Fruit fly (Drosophila melanogaster) whole organism, embryonic: ENCODE data around the gene CG42342.

Source experiments
- ATbp ChIP-seq: fragments of 200-800 bp; sonication (Bioruptor generic); optimal IDR thresholded peaks from 2 replicates; lab custom pipeline; 2017; ENCODE audit warnings: missing biosample characterization, mild to moderate bottlenecking, missing genetic modification characterization, missing genetic modification reagents
- Antp ChIP-seq: fragments of 200-800 bp; sonication (Bioruptor generic); optimal IDR thresholded peaks from 3 replicates; lab custom pipeline; 2016; ENCODE audit warnings: missing biosample characterization, missing genetic modification characterization
- Asciz ChIP-seq: fragments of 200-800 bp; sonication (Bioruptor generic); optimal IDR thresholded peaks from 2 replicates; lab custom pipeline; 2017; ENCODE audit warnings: missing biosample characterization, mild to moderate bottlenecking, missing genetic modification characterization, missing genetic modification reagents
- Atf6 ChIP-seq: fragments of 200-800 bp; sonication (Bioruptor generic); IDR thresholded peaks from 2 replicates; pipeline ENCODE4 v1.3.6; 2022; ENCODE audit warnings: missing biosample characterization, missing genetic modification characterization
- BEAF-32 ChIP-seq: fragments of 200-800 bp; sonication (Bioruptor generic); optimal IDR thresholded peaks from 3 replicates; lab custom pipeline; 2017; ENCODE audit warnings: missing biosample characterization, missing genetic modification characterization, mild to moderate bottlenecking, moderate library complexity, missing genetic modification reagents
- CG10274 ChIP-seq: fragments of 200-800 bp; sonication (Bioruptor generic); optimal IDR thresholded peaks from 3 replicates; lab custom pipeline; 2017; ENCODE audit warnings: missing biosample characterization, mild to moderate bottlenecking, missing genetic modification characterization
- CG10321 ChIP-seq: fragments of 200-800 bp; sonication (Bioruptor generic); IDR thresholded peaks from 2 replicates; pipeline ENCODE4 v1.3.6; 2022; ENCODE audit warnings: missing biosample characterization, missing genetic modification characterization
- CG11504 ChIP-seq: fragments of 200-800 bp; sonication (Bioruptor generic); optimal IDR thresholded peaks from 3 replicates; lab custom pipeline; 2019; ENCODE audit warnings: missing biosample characterization, mild to moderate bottlenecking, missing genetic modification characterization, moderate library complexity
- CG12391 ChIP-seq: fragments of 200-800 bp; sonication (Bioruptor generic); optimal IDR thresholded peaks from 3 replicates; lab custom pipeline; 2018; ENCODE audit warnings: missing biosample characterization, mild to moderate bottlenecking, missing genetic modification characterization, moderate library complexity
- CG17361 ChIP-seq: fragments of 200-800 bp; sonication (Bioruptor generic); IDR thresholded peaks from 3 replicates; pipeline ENCODE4 v1.3.6; 2022; ENCODE audit warnings: missing biosample characterization, missing genetic modification characterization
- CG17912 ChIP-seq: fragments of 200-800 bp; sonication (Bioruptor generic); optimal IDR thresholded peaks from 2 replicates; lab custom pipeline; 2018; ENCODE audit warnings: missing biosample characterization, mild to moderate bottlenecking, missing genetic modification characterization
- CG18262 ChIP-seq: fragments of 200-800 bp; optimal IDR thresholded peaks from 3 replicates; lab custom pipeline; 2019; ENCODE audit warnings: missing biosample characterization, mild to moderate bottlenecking, missing genetic modification characterization, moderate library complexity
- CG4328 ChIP-seq: fragments of 200-800 bp; sonication (Bioruptor generic); optimal IDR thresholded peaks from 3 replicates; lab custom pipeline; 2017; ENCODE audit warnings: missing biosample characterization, missing genetic modification reagents, missing genetic modification characterization
- CG4404 ChIP-seq: fragments of 200-800 bp; sonication (Bioruptor generic); IDR thresholded peaks from 2 replicates; pipeline ENCODE4 v1.3.6; 2022; ENCODE audit warnings: missing biosample characterization, missing genetic modification characterization
- CG6689 ChIP-seq: fragments of 200-800 bp; sonication (Bioruptor generic); IDR thresholded peaks from 2 replicates; pipeline ENCODE4 v1.3.6; 2022; ENCODE audit warnings: missing biosample characterization, missing genetic modification characterization
- CG7839 ChIP-seq: fragments of 200-800 bp; sonication (Bioruptor generic); optimal IDR thresholded peaks from 3 replicates; lab custom pipeline; 2018; ENCODE audit warnings: missing biosample characterization, mild to moderate bottlenecking, missing genetic modification characterization, moderate library complexity
- CG8765 ChIP-seq: fragments of 200-800 bp; sonication (Bioruptor generic); IDR thresholded peaks from 2 replicates; pipeline ENCODE4 v1.3.6; 2022; ENCODE audit warnings: missing biosample characterization, missing genetic modification characterization
- Camta ChIP-seq: fragments of 200-800 bp; sonication (Bioruptor generic); optimal IDR thresholded peaks from 2 replicates; lab custom pipeline; 2016; ENCODE audit warnings: missing biosample characterization, missing genetic modification characterization
- CoRest ChIP-seq: fragments of 200-800 bp; sonication (Bioruptor generic); optimal IDR thresholded peaks from 3 replicates; lab custom pipeline; 2018; ENCODE audit warnings: missing biosample characterization, mild to moderate bottlenecking, missing genetic modification characterization, moderate library complexity
- Dip2 ChIP-seq: fragments of 200-800 bp; sonication (Bioruptor generic); IDR thresholded peaks from 2 replicates; pipeline ENCODE4 v1.3.6; 2022; ENCODE audit warnings: missing biosample characterization, missing genetic modification characterization
- Dp ChIP-seq: fragments of 200-800 bp; sonication (Bioruptor generic); optimal IDR thresholded peaks from 2 replicates; lab custom pipeline; 2018; ENCODE audit warnings: missing biosample characterization, mild to moderate bottlenecking, missing genetic modification characterization, moderate library complexity
- Gsc ChIP-seq: fragments of 200-800 bp; sonication (Bioruptor generic); IDR thresholded peaks from 2 replicates; pipeline ENCODE4 v1.3.6; 2022; ENCODE audit warnings: missing biosample characterization, missing genetic modification characterization
- H15 ChIP-seq: fragments of 200-800 bp; sonication (Bioruptor generic); IDR thresholded peaks from 3 replicates; pipeline ENCODE4 v1.3.6; 2022; ENCODE audit warnings: missing biosample characterization, missing genetic modification characterization
- HmgD ChIP-seq: fragments of 200-800 bp; sonication (Bioruptor generic); optimal IDR thresholded peaks from 3 replicates; lab custom pipeline; 2016; ENCODE audit warnings: missing biosample characterization, missing genetic modification characterization
- Lhr ChIP-seq: fragments of 200-800 bp; sonication (Bioruptor generic); optimal IDR thresholded peaks from 3 replicates; lab custom pipeline; 2017; ENCODE audit warnings: mild to moderate bottlenecking, missing biosample characterization, missing genetic modification reagents, missing genetic modification characterization
- Myb ChIP-seq: fragments of 200-800 bp; sonication (Bioruptor generic); optimal IDR thresholded peaks from 2 replicates; lab custom pipeline; 2016; ENCODE audit warnings: missing biosample characterization, missing genetic modification characterization
- Pdp1 ChIP-seq, 2 experiments: fragments of 200-800 bp; sonication (Bioruptor generic); optimal IDR thresholded peaks; 3 replicates each; lab custom pipeline; 2016; ENCODE audit warnings: missing biosample characterization in 2 of 2, missing genetic modification characterization in 2 of 2, mild to moderate bottlenecking in 1 of 2, moderate library complexity in 1 of 2
- az2 ChIP-seq: fragments of 200-800 bp; sonication (Bioruptor generic); optimal IDR thresholded peaks from 3 replicates; lab custom pipeline; 2016; ENCODE audit warnings: missing biosample characterization, missing genetic modification characterization
- chn ChIP-seq: fragments of 200-800 bp; sonication (Bioruptor generic); optimal IDR thresholded peaks from 2 replicates; lab custom pipeline; 2016; ENCODE audit warnings: missing biosample characterization, missing genetic modification characterization
- corto ChIP-seq: fragments of 200-800 bp; sonication (Bioruptor generic); optimal IDR thresholded peaks from 2 replicates; lab custom pipeline; 2016; ENCODE audit warnings: missing biosample characterization, mild to moderate bottlenecking, missing genetic modification characterization, moderate library complexity
- dan ChIP-seq: fragments of 200-800 bp; sonication (Bioruptor generic); IDR thresholded peaks from 2 replicates; pipeline ENCODE4 v1.3.6; 2022; ENCODE audit warnings: missing biosample characterization, missing genetic modification characterization
- dm ChIP-seq: fragments of 200-800 bp; sonication (Bioruptor generic); optimal IDR thresholded peaks from 3 replicates; lab custom pipeline; 2016; ENCODE audit warnings: missing biosample characterization, missing genetic modification characterization
- ftz-f1 ChIP-seq: fragments of 200-800 bp; sonication (Bioruptor generic); optimal IDR thresholded peaks from 2 replicates; lab custom pipeline; 2016; ENCODE audit warnings: missing biosample characterization, missing genetic modification characterization
- fu2 ChIP-seq: fragments of 200-800 bp; sonication (Bioruptor generic); optimal IDR thresholded peaks from 2 replicates; lab custom pipeline; 2016; ENCODE audit warnings: missing biosample characterization, missing genetic modification characterization
- gsb ChIP-seq: fragments of 200-800 bp; sonication (Bioruptor generic); IDR thresholded peaks from 2 replicates; pipeline ENCODE4 v1.3.6; 2022; ENCODE audit warnings: missing biosample characterization, missing genetic modification characterization
- hb ChIP-seq: fragments of 200-800 bp; sonication (Bioruptor generic); IDR thresholded peaks from 3 replicates; pipeline ENCODE4 v1.3.6; 2022; ENCODE audit warnings: missing biosample characterization, missing genetic modification characterization; ENCODE audit not compliant: partially characterized antibody
- kah ChIP-seq: fragments of 200-800 bp; sonication (Bioruptor generic); optimal IDR thresholded peaks from 2 replicates; lab custom pipeline; 2018; ENCODE audit warnings: missing biosample characterization, mild to moderate bottlenecking, missing genetic modification characterization
- lbe ChIP-seq: fragments of 200-800 bp; sonication (Bioruptor generic); optimal IDR thresholded peaks from 2 replicates; lab custom pipeline; 2016; ENCODE audit warnings: missing biosample characterization, mild to moderate bottlenecking, missing genetic modification characterization
- mirr ChIP-seq: fragments of 200-800 bp; sonication (Bioruptor generic); optimal IDR thresholded peaks from 3 replicates; lab custom pipeline; 2018; ENCODE audit warnings: missing biosample characterization, mild to moderate bottlenecking, missing genetic modification characterization
- pum ChIP-seq: fragments of 200-800 bp; sonication (Bioruptor generic); optimal IDR thresholded peaks from 2 replicates; lab custom pipeline; 2016; ENCODE audit warnings: missing biosample characterization, missing genetic modification characterization
- repo ChIP-seq: fragments of 200-800 bp; sonication (Bioruptor generic); optimal IDR thresholded peaks from 2 replicates; lab custom pipeline; 2016; ENCODE audit warnings: missing biosample characterization, missing genetic modification characterization
- row ChIP-seq: fragments of 200-800 bp; sonication (Bioruptor generic); IDR thresholded peaks from 3 replicates; pipeline ENCODE4 v1.3.6; 2022; ENCODE audit warnings: missing biosample characterization, missing genetic modification characterization
- run ChIP-seq: fragments of 200-800 bp; sonication (Bioruptor generic); optimal IDR thresholded peaks from 3 replicates; lab custom pipeline; 2018; ENCODE audit warnings: missing biosample characterization, mild to moderate bottlenecking, missing genetic modification characterization
- sima ChIP-seq: fragments of 200-800 bp; sonication (Bioruptor generic); optimal IDR thresholded peaks from 2 replicates; lab custom pipeline; 2016; ENCODE audit warnings: missing biosample characterization, missing genetic modification characterization
- tap ChIP-seq: fragments of 200-800 bp; optimal IDR thresholded peaks from 3 replicates; lab custom pipeline; 2019; ENCODE audit warnings: missing biosample characterization, mild to moderate bottlenecking, missing genetic modification characterization, moderate library complexity
- zfh1 ChIP-seq: fragments of 200-800 bp; sonication (Bioruptor generic); IDR thresholded peaks from 3 replicates; pipeline ENCODE4 v1.3.6; 2022; ENCODE audit warnings: missing biosample characterization, missing genetic modification characterization

CG42342 gene

dm6 chr3R:16551680-16552627, 49.4 kb downstream of the CG42342 start (continued):
- TF ChIP-seq BEAF-32 = no peak

- TF ChIP-seq dm (GFP tag; lab: Kevin White, UChicago) (no peak), chn (GFP tag; lab: Kevin White, UChicago) (no peak), ATbp (GFP tag; lab: Kevin White, UChicago) (no peak), Camta (GFP tag; lab: Kevin White, UChicago) (no peak), sima (GFP tag; lab: Kevin White, UChicago) (no peak), Dip2 (no peak), CG6689 (no peak), Lhr (GFP tag; lab: Kevin White, UChicago) (no peak), CG4404 (no peak), run (tag; lab: Kevin White, UChicago) (no peak), fu2 (no peak), az2 (GFP tag; lab: Kevin White, UChicago) (no peak), Asciz (GFP tag; lab: Kevin White, UChicago) (no peak), kah (GFP tag; lab: Kevin White, UChicago) (no peak), dan (GFP tag; lab: Robert Waterston, UW) (no peak), Myb (no peak), Antp (GFP tag; lab: Kevin White, UChicago) (no peak), CG7839 (tag; lab: Kevin White, UChicago) (peak; percentile 6), gsb (GFP tag; lab: Robert Waterston, UW) (no peak), CG18262 (tag; lab: Kevin White, UChicago) (peak; percentile 57), hb (GFP tag; lab: Robert Waterston, UW) (no peak), Gsc (GFP tag; lab: Robert Waterston, UW) (no peak), HmgD (GFP tag; lab: Kevin White, UChicago) (no peak), Atf6 (GFP tag; lab: Robert Waterston, UW) (no peak), tap (tag; lab: Kevin White, UChicago) (peak; percentile 17), CG10321 (GFP tag; lab: Robert Waterston, UW) (no peak), lbe (GFP tag; lab: Kevin White, UChicago) (no peak), CG8765 (GFP tag; lab: Robert Waterston, UW) (no peak), CG12391 (tag; lab: Kevin White, UChicago) (peak; percentile 12), corto (GFP tag; lab: Kevin White, UChicago) (no peak), pum (GFP tag; lab: Kevin White, UChicago) (no peak), CG17361 (peak; percentile 58; the same call in 2 of the 3 replicates), CoRest (peak; percentile 17), H15 (GFP tag; lab: Robert Waterston, UW) (no peak), ftz-f1 (no peak), zfh1 (GFP tag; lab: Robert Waterston, UW) (no peak), CG11504 (tag; lab: Kevin White, UChicago) (peak; percentile 44), row (peak; percentile 25; the same call in 1 of the 3 replicates), Dp (GFP tag; lab: Kevin White, UChicago) (no peak), repo (GFP tag; lab: Kevin White, UChicago) (no peak), Pdp1 (GFP tag; optimal IDR thresholded peaks at IDR 0.05; lab: Kevin White, UChicago) (no peak), CG17912 (GFP tag; lab: Kevin White, UChicago) (no peak), CG10274 (GFP tag; lab: Kevin White, UChicago) (no peak), CG4328 (no peak), mirr (GFP tag; lab: Kevin White, UChicago) (no peak)
These were observed 51.1 kb downstream of the CG42342 start for dm6 chr3R:16553459-16554230.
